Worm (Caenorhabditis elegans) whole organism, L4 larva: ENCODE results near the gene srb-12.
A peak's percentile ranks its signal among the peaks of the same experiment; 100 is the strongest.

Experiments used
- ceh-82 ChIP-seq: sonication (generic microtip); optimal IDR thresholded peaks from 2 replicates; lab custom pipeline; 2017; ENCODE audit warnings: missing biosample characterization, missing genetic modification characterization
- hlh-11 ChIP-seq: fragments of 200-800 bp; sonication (Bioruptor generic); optimal IDR thresholded peaks from 2 replicates; lab custom pipeline; 2018; ENCODE audit warnings: mild to moderate bottlenecking, missing genetic modification characterization, missing compliant biosample characterization
- pqm-1 ChIP-seq: sonication (generic microtip); optimal IDR thresholded peaks from 2 replicates; lab custom pipeline; 2017; ENCODE audit warnings: missing biosample characterization, missing genetic modification characterization
- unc-62 ChIP-seq, 3 experiments: fragments of 150-350 bp in 1 of 3; sonication (generic microtip); optimal IDR thresholded peaks in 2 of 3; peaks in 1 of 3; 1 replicate in 1 of 3; 2 replicates in 2 of 3; lab custom pipeline; 2014 to 2017; ENCODE audit warnings: missing biosample characterization in 3 of 3, missing genetic modification characterization in 3 of 3, missing genetic modification reagents in 3 of 3, missing genotype in 1 of 3

DNA sequence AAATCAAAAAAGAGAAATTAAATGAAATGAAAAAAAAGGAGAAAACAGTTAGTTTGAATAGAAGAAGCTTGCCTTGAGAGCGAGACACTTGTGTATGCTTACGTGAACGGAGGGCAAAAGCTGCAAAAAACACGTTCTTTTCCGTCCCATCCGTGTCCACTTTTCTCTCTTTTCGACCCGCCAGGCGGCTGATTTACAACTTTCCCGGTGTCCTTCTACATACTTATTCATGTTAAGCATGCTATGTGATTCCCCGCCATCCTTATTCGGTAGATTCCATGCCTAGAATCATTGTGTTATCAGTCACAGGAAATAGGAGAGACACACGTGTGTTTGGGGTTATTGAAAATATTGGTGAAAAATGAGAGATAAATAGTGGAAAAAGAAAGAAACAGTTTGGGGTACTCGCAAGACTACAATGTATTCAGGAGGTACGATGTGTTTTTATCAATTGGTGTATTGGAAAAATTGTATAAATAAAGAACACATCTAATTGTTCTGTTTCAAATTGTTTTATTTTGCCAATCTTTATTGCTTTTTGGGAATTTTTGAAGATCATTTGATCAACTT lies 12.4 kb downstream of the srb-12 start, which contains the start of gene nas-29:
- TF ChIP-seq unc-62 (GFP tag; optimal IDR thresholded peaks at IDR 0.05 in 1 of 2; lab: Kevin White, UChicago) (no peak), unc-62 (tag; optimal IDR thresholded peaks at IDR 0.05; lab: Kevin White, UChicago) (no peak), hlh-11 (tag; lab: Kevin White, UChicago) (no peak), pqm-1 (tag; lab: Kevin White, UChicago) (peak; percentile 81), ceh-82 (no peak)
